Worm (Caenorhabditis elegans) whole organism, L1 larva: ENCODE measurements around the gene nhr-264.

Source experiments
- egl-13 ChIP-seq: sonication (generic microtip); optimal IDR thresholded peaks from 2 replicates; lab custom pipeline; 2016; ENCODE audit warnings: missing genotype, missing genetic modification reagents, missing genetic modification characterization, missing compliant biosample characterization
- nhr-47 ChIP-seq: sonication (generic microtip); optimal IDR thresholded peaks from 2 replicates; lab custom pipeline; 2016; ENCODE audit warnings: mild to moderate bottlenecking, missing genetic modification characterization, moderate library complexity, missing compliant biosample characterization
- ztf-4 ChIP-seq: fragments of 150-350 bp; optimal IDR thresholded peaks from 2 replicates; lab custom pipeline; 2014; ENCODE audit warnings: missing biosample characterization, missing genetic modification characterization

DNA sequence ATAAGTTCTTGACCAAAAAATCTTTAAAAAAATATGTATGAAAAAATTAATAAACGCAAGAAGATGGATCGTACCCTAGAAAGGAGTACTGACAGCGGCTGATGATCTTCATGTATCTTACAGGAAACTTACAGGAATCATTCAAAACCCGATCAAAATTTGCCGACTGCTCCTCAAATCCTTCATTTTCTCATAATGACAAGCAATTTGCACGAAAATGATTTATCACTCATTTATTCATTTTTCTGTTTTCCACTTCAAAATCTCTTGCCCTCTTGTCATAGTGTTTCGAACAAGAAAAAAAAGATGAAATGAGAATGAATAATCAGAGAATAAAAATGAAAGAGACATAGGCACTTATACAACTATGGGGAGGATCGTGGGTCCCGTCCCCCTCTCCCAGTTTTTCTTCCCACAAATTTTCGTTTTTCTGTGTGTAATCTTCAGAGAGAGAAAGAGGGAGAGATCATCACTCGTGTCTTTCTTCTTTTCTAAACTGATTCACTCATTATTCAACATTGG, 19.7 kb downstream of the nhr-264 start, which contains the start of gene nmy-3:
- no peak for TF ChIP-seq egl-13
- TF ChIP-seq ztf-4 (tag; lab: Kevin White, UChicago): no peak
- TF ChIP-seq nhr-47: no peak
